Fruit fly (Drosophila melanogaster): ENCODE data around the gene Ccn.

dm6 chr3L:17742531-17742930 is 52.7 kb downstream of the Ccn start:
- TF ChIP-seq CG7101 (tag; optimal IDR thresholded peaks at IDR 0.05) (no peak), bab1 (GFP tag; optimal IDR thresholded peaks at IDR 0.05) (no peak), CG7045 (GFP tag; optimal IDR thresholded peaks at IDR 0.05) (no peak), cnc (optimal IDR thresholded peaks at IDR 0.05) (no peak), pad (GFP tag; optimal IDR thresholded peaks at IDR 0.05) (no peak)
